Worm (Caenorhabditis elegans): ENCODE measurements around the gene sap-140.
"Not testable (repeated sequence)": the region's sequence is repeated elsewhere in the genome, so short reads cannot be mapped to it uniquely, and the experiment has no call there.

Gene sap-140

DNA sequence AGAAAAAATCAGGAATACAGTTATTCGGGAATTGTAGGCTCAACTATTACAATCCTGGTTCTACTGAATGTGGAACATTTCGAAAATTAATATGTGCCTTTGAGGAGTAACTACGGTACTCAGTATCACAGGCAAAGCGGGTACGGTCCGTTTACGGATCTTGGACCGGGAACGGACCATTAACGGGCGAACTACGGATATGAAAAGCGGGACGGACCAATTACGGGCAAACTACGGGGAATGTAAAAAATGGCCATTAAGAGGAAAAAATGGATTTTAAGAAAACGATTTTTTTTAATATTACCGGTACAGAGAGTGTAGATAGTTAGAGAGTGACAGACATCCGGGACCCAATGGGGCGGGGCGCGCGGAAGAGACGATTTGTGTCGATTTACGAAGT is 30.6 kb upstream of the sap-140 start, which contains the start of gene H14A12.5:
TSS of gene H14A12.5 (minus strand) at position 101 of the 400 bp plus-strand sequence.
- TF ChIP-seq flt-1 (GFP tag; IDR thresholded peaks at IDR 0.05); aly-1 (tag; optimal IDR thresholded peaks at IDR 0.05); pes-1 (GFP tag; IDR thresholded peaks at IDR 0.05): not testable (repeated sequence)

ce11 chrIII:7478932-7479331 is 20.6 kb upstream of the sap-140 start:
- no peak for TF ChIP-seq ceh-36 (tag; optimal IDR thresholded peaks at IDR 0.05)
- TF ChIP-seq tbx-11 (GFP tag; IDR thresholded peaks at IDR 0.05): no peak
- no peak for TF ChIP-seq sea-1 (GFP tag; conservative IDR thresholded peaks at IDR 0.05)
- no peak for TF ChIP-seq hnd-1 (tag; optimal IDR thresholded peaks at IDR 0.05)
- TF ChIP-seq tra-4 (tag; optimal IDR thresholded peaks at IDR 0.05): no peak
- TF ChIP-seq F13C5.2 (tag; optimal IDR thresholded peaks at IDR 0.05): no peak
- no peak for TF ChIP-seq pes-1 (GFP tag; IDR thresholded peaks at IDR 0.05)
- TF ChIP-seq B0310.2 (tag; optimal IDR thresholded peaks at IDR 0.05): no peak
- no peak for TF ChIP-seq ceh-13 (GFP tag; optimal IDR thresholded peaks at IDR 0.05)
- TF ChIP-seq flt-1 (GFP tag; IDR thresholded peaks at IDR 0.05): no peak
- TF ChIP-seq ets-7 (tag; optimal IDR thresholded peaks at IDR 0.05): no peak
- no peak for TF ChIP-seq ama-1 (optimal IDR thresholded peaks at IDR 0.05)
- TF ChIP-seq aly-1 (tag; optimal IDR thresholded peaks at IDR 0.05): no peak
- no peak for TF ChIP-seq hmg-4 (GFP tag; optimal IDR thresholded peaks at IDR 0.05)
- no peak for TF ChIP-seq scrt-1 (GFP tag; IDR thresholded peaks at IDR 0.05)
- TF ChIP-seq hmbx-1 (tag; optimal IDR thresholded peaks at IDR 0.05): no peak
- TF ChIP-seq tbx-37 (GFP tag; conservative IDR thresholded peaks at IDR 0.05): no peak

- TF ChIP-seq ceh-13 (GFP tag; optimal IDR thresholded peaks at IDR 0.05) (no peak), tbx-37 (GFP tag; conservative IDR thresholded peaks at IDR 0.05) (no peak), pes-1 (GFP tag; IDR thresholded peaks at IDR 0.05) (no peak), sea-1 (GFP tag; conservative IDR thresholded peaks at IDR 0.05) (no peak), ceh-36 (tag; optimal IDR thresholded peaks at IDR 0.05) (no peak), hmbx-1 (tag; optimal IDR thresholded peaks at IDR 0.05) (no peak), aly-1 (tag; optimal IDR thresholded peaks at IDR 0.05) (no peak), scrt-1 (GFP tag; IDR thresholded peaks at IDR 0.05) (no peak), hnd-1 (tag; optimal IDR thresholded peaks at IDR 0.05) (no peak)
Measured at ce11 chrIII:7484765-7485164, 14.8 kb upstream of the sap-140 start.

- TF ChIP-seq tra-4 (tag; optimal IDR thresholded peaks at IDR 0.05) (no peak), ama-1 (optimal IDR thresholded peaks at IDR 0.05) (no peak), hnd-1 (tag; optimal IDR thresholded peaks at IDR 0.05) (no peak), pes-1 (GFP tag; IDR thresholded peaks at IDR 0.05) (no peak), sea-1 (GFP tag; conservative IDR thresholded peaks at IDR 0.05) (no peak), ceh-13 (GFP tag; optimal IDR thresholded peaks at IDR 0.05) (no peak), tbx-37 (GFP tag; conservative IDR thresholded peaks at IDR 0.05) (no peak), ceh-36 (tag; optimal IDR thresholded peaks at IDR 0.05) (no peak), hmbx-1 (tag; optimal IDR thresholded peaks at IDR 0.05) (no peak), flt-1 (GFP tag; IDR thresholded peaks at IDR 0.05) (no peak), F13C5.2 (tag; optimal IDR thresholded peaks at IDR 0.05) (no peak), aly-1 (tag; optimal IDR thresholded peaks at IDR 0.05) (no peak), B0310.2 (tag; optimal IDR thresholded peaks at IDR 0.05) (no peak), hmg-4 (GFP tag; optimal IDR thresholded peaks at IDR 0.05) (no peak)
Measured at ce11 chrIII:7488303-7488702, 11.2 kb upstream of the sap-140 start.

DNA sequence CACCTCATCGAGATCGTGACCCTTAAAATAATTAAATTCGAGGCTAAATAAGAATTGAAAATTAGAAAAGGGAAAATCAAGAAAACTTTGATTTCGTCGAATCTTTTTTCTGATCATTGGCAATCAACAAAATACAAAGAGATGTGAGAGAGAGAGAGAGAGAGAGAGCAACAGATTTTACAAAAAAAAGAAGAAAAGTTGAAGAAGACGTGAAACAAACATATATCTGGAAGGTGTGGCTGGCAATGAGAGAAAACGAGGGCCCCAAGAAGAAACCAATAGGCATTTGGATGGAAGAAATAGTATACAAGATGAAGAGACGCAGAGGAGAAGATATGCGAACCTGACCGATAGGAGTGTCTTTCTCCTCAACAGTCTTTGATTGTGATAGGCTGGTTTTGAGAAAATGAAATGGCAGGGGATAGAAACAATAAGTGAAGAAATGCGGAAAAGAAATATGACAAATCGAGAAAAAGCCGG is 10.4 kb upstream of the sap-140 start, which contains the start of gene mup-4:
TSS of gene mup-4 (minus strand) at position 51 of the 480 bp plus-strand sequence.
- no peak for TF ChIP-seq ceh-13 (GFP tag; optimal IDR thresholded peaks at IDR 0.05)
- no peak for TF ChIP-seq hnd-1 (tag; optimal IDR thresholded peaks at IDR 0.05)
- no peak for TF ChIP-seq hmbx-1 (tag; optimal IDR thresholded peaks at IDR 0.05)
- TF ChIP-seq ceh-36 (tag; optimal IDR thresholded peaks at IDR 0.05): no peak
- no peak for TF ChIP-seq tra-4 (tag; optimal IDR thresholded peaks at IDR 0.05)
- no peak for TF ChIP-seq B0310.2 (tag; optimal IDR thresholded peaks at IDR 0.05)
- no peak for TF ChIP-seq F13C5.2 (tag; optimal IDR thresholded peaks at IDR 0.05)
- no peak for TF ChIP-seq aly-1 (tag; optimal IDR thresholded peaks at IDR 0.05)
- no peak for TF ChIP-seq scrt-1 (GFP tag; IDR thresholded peaks at IDR 0.05)
- TF ChIP-seq ets-7 (tag; optimal IDR thresholded peaks at IDR 0.05): no peak
- TF ChIP-seq hmg-4 (GFP tag; optimal IDR thresholded peaks at IDR 0.05): no peak
- TF ChIP-seq ama-1 (optimal IDR thresholded peaks at IDR 0.05): no peak
- TF ChIP-seq flt-1 (GFP tag; IDR thresholded peaks at IDR 0.05): no peak
- no peak for TF ChIP-seq pes-1 (GFP tag; IDR thresholded peaks at IDR 0.05)
- TF ChIP-seq sea-1 (GFP tag; conservative IDR thresholded peaks at IDR 0.05): no peak
- no peak for TF ChIP-seq tbx-11 (GFP tag; IDR thresholded peaks at IDR 0.05)

DNA sequence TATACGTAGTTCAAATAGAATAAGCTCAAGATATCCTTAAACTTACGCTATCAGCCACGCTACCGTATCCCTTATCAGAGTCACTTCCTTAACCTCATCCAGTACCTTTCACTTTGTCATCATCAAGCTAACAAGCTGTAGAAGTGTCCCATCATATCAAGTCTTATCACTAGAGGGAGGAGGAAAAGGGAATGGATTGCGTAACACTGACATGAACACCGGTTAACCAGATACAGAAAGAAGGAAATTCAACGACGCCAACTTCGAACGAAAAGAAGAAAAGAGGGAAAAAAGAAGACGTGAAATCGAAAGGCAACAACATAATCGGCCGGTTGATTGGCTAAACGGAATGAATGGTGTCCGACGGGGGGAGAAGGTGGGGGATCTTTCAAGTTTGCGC is 9.5 kb upstream of the sap-140 start:
- no peak for TF ChIP-seq tra-4 (tag; optimal IDR thresholded peaks at IDR 0.05)
- TF ChIP-seq ceh-13 (GFP tag; optimal IDR thresholded peaks at IDR 0.05): no peak
- TF ChIP-seq sea-1 (GFP tag; conservative IDR thresholded peaks at IDR 0.05): no peak
- TF ChIP-seq hnd-1 (tag; optimal IDR thresholded peaks at IDR 0.05): no peak
- TF ChIP-seq ama-1 (optimal IDR thresholded peaks at IDR 0.05): no peak
- TF ChIP-seq F13C5.2 (tag; optimal IDR thresholded peaks at IDR 0.05): no peak
- TF ChIP-seq tbx-37 (GFP tag; conservative IDR thresholded peaks at IDR 0.05): no peak
- TF ChIP-seq hmbx-1 (tag; optimal IDR thresholded peaks at IDR 0.05): no peak
- no peak for TF ChIP-seq ceh-36 (tag; optimal IDR thresholded peaks at IDR 0.05)
- TF ChIP-seq flt-1 (GFP tag; IDR thresholded peaks at IDR 0.05): no peak
- TF ChIP-seq hmg-4 (GFP tag; optimal IDR thresholded peaks at IDR 0.05): no peak
- no peak for TF ChIP-seq tbx-11 (GFP tag; IDR thresholded peaks at IDR 0.05)

DNA sequence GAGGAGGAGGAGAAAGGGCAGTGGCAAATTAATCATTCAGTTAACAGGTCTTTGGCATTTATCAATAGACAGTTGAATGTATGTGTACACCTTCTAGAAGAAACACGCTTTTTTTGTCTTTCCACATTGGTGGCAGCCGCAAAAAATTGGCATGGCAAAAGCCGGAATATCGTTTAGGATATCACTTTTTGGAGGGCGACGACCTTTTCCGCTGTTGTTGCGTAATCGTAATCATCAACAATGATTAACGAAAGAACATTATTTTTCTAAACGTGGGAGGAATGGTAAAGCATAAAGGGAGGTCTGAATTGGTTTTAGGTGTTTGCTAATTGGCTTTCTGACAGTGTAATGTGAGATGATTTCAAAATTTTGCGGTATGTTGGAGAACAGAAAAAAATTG is 7.6 kb upstream of the sap-140 start:
- TF ChIP-seq ceh-36 (tag; optimal IDR thresholded peaks at IDR 0.05): no peak

DNA sequence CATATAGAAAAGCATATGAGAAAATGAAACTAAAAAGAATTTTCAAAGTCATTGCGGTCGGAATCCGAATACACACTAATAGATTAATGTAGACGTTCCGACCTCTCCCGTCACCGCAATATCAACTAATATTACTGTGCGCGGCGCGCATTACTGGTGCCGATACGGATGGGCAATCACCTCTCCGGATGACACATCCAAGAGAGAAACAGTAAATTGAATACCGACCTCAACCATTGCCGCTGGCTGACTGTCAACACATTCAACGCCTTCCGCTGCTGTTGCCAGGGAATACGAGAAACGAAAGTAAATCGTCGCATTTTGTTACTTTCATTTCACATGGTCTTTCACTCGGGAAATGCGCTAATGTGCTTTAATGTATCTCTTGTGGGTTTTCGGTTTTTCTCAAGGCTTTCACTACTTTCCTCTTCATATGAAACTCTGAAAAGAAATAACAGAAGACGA is 4.7 kb upstream of the sap-140 start:
- no peak for TF ChIP-seq flt-1 (GFP tag; IDR thresholded peaks at IDR 0.05)
- TF ChIP-seq ceh-13 (GFP tag; optimal IDR thresholded peaks at IDR 0.05): no peak
- TF ChIP-seq F13C5.2 (tag; optimal IDR thresholded peaks at IDR 0.05): no peak
- TF ChIP-seq hnd-1 (tag; optimal IDR thresholded peaks at IDR 0.05): no peak
- no peak for TF ChIP-seq hmbx-1 (tag; optimal IDR thresholded peaks at IDR 0.05)
- no peak for TF ChIP-seq ama-1 (optimal IDR thresholded peaks at IDR 0.05)
- TF ChIP-seq hmg-4 (GFP tag; optimal IDR thresholded peaks at IDR 0.05): no peak
- TF ChIP-seq tbx-11 (GFP tag; IDR thresholded peaks at IDR 0.05): no peak
- no peak for TF ChIP-seq tbx-37 (GFP tag; conservative IDR thresholded peaks at IDR 0.05)
- TF ChIP-seq aly-1 (tag; optimal IDR thresholded peaks at IDR 0.05): no peak
- TF ChIP-seq B0310.2 (tag; optimal IDR thresholded peaks at IDR 0.05): no peak
- TF ChIP-seq tra-4 (tag; optimal IDR thresholded peaks at IDR 0.05): no peak
- no peak for TF ChIP-seq ceh-36 (tag; optimal IDR thresholded peaks at IDR 0.05)
- TF ChIP-seq sea-1 (GFP tag; conservative IDR thresholded peaks at IDR 0.05): no peak
- no peak for TF ChIP-seq ets-7 (tag; optimal IDR thresholded peaks at IDR 0.05)
- TF ChIP-seq scrt-1 (GFP tag; IDR thresholded peaks at IDR 0.05): no peak
- no peak for TF ChIP-seq pes-1 (GFP tag; IDR thresholded peaks at IDR 0.05)
